Fruit fly (Drosophila melanogaster) whole organism, prepupa: ENCODE results near the gene Dysb.
A peak's percentile ranks its signal among the peaks of the same experiment; 100 is the strongest.

Source experiments
- CG11762 ChIP-seq: fragments of 200-800 bp; sonication (Bioruptor generic); optimal IDR thresholded peaks from 3 replicates; lab custom pipeline; 2016; ENCODE audit warnings: missing biosample characterization, missing genetic modification characterization; ENCODE audit not compliant: insufficient read depth
- CG34406 ChIP-seq: fragments of 200-800 bp; sonication (Bioruptor generic); optimal IDR thresholded peaks from 3 replicates; lab custom pipeline; 2016; ENCODE audit warnings: missing biosample characterization, missing genetic modification characterization
- CG6792 ChIP-seq: fragments of 200-800 bp; sonication (Bioruptor generic); optimal IDR thresholded peaks from 3 replicates; lab custom pipeline; 2016; ENCODE audit warnings: missing biosample characterization, missing genetic modification characterization
- CG7368 ChIP-seq: fragments of 200-800 bp; sonication (Bioruptor generic); optimal IDR thresholded peaks from 3 replicates; lab custom pipeline; 2016; ENCODE audit warnings: missing biosample characterization, missing genetic modification characterization
- CG9139 ChIP-seq: fragments of 200-800 bp; sonication (Bioruptor generic); optimal IDR thresholded peaks from 3 replicates; lab custom pipeline; 2017; ENCODE audit warnings: missing biosample characterization, mild to moderate bottlenecking, missing genetic modification characterization
- Eip75B ChIP-seq: fragments of 200-800 bp; sonication (Bioruptor generic); optimal IDR thresholded peaks from 3 replicates; lab custom pipeline; 2016; ENCODE audit warnings: missing biosample characterization, missing genetic modification characterization
- Hr39 ChIP-seq: fragments of 200-800 bp; sonication (Bioruptor generic); optimal IDR thresholded peaks from 2 replicates; lab custom pipeline; 2016; ENCODE audit warnings: missing biosample characterization, missing genetic modification characterization
- Hr4 ChIP-seq: fragments of 200-800 bp; sonication (Bioruptor generic); optimal IDR thresholded peaks from 3 replicates; lab custom pipeline; 2016; ENCODE audit warnings: missing biosample characterization, missing genetic modification characterization
- Lpt ChIP-seq: fragments of 200-800 bp; sonication (Bioruptor generic); optimal IDR thresholded peaks from 3 replicates; lab custom pipeline; 2016; ENCODE audit warnings: missing biosample characterization, missing genetic modification characterization
- Sox102F ChIP-seq: fragments of 200-800 bp; sonication (Bioruptor generic); optimal IDR thresholded peaks from 2 replicates; lab custom pipeline; 2016; ENCODE audit warnings: missing biosample characterization, mild to moderate bottlenecking, missing genetic modification characterization
- salr ChIP-seq, 2 experiments: fragments of 200-800 bp; sonication (Bioruptor generic); optimal IDR thresholded peaks; 3 replicates each; lab custom pipeline; 2016 to 2018; ENCODE audit warnings: missing biosample characterization in 2 of 2, missing genetic modification characterization in 2 of 2, mild to moderate bottlenecking in 1 of 2
- ss ChIP-seq, 2 experiments: fragments of 200-800 bp; sonication (Bioruptor generic); optimal IDR thresholded peaks; 2 replicates in 1 of 2; 3 replicates in 1 of 2; lab custom pipeline; 2017 to 2018; ENCODE audit warnings: mild to moderate bottlenecking in 2 of 2, missing biosample characterization in 2 of 2, missing genetic modification characterization in 2 of 2, moderate library complexity in 1 of 2

DNA sequence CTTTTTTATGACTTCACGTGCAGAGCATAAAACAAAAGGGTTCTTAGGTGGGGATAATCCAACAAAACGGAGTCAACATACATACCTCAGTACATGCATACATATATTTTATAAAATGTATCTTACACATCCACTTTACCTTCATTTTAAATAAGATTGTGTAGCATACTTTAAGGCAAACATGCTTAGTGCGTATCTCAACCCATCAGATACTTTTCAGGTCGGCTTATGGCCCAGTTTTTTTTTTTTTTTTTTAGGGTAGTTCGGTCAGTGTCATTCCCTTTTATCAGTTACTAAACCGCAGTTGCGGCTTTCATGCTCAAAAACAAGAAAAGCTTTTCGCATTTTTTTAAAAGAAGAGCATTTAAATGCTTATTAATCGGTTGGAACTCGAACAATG, 24.4 kb downstream of the Dysb start, which contains the start of gene NijB:
- TF ChIP-seq Hr39 (GFP tag; lab: Kevin White, UChicago): no peak
- no peak for TF ChIP-seq salr (GFP tag; optimal IDR thresholded peaks at IDR 0.05; lab: Kevin White, UChicago)
- peak in 1 of 2 experiments; percentile 0 for TF ChIP-seq ss (GFP tag; optimal IDR thresholded peaks at IDR 0.05; lab: Kevin White, UChicago)
- TF ChIP-seq CG34406: no peak
- no peak for TF ChIP-seq Lpt (GFP tag; lab: Kevin White, UChicago)
- TF ChIP-seq CG7368 (GFP tag; lab: Kevin White, UChicago): no peak
- TF ChIP-seq Sox102F (GFP tag; lab: Kevin White, UChicago): no peak
- TF ChIP-seq CG9139 (GFP tag; lab: Kevin White, UChicago): no peak
- no peak for TF ChIP-seq CG11762 (GFP tag; lab: Kevin White, UChicago)
- no peak for TF ChIP-seq Hr4 (GFP tag; lab: Kevin White, UChicago)
- TF ChIP-seq CG6792 (GFP tag; lab: Kevin White, UChicago): no peak
- TF ChIP-seq Eip75B (GFP tag; lab: Kevin White, UChicago): peak; percentile 88
